Worm (Caenorhabditis elegans): ENCODE measurements around the gene tbx-35.
"Not testable (repeated sequence)": the region's sequence is repeated elsewhere in the genome, so short reads cannot be mapped to it uniquely, and the experiment has no call there.

tbx-35 gene

ce11 chrII:5537524-5537923 lies 12.3 kb upstream of the tbx-35 start, which contains the start of gene C17C3.11:
Gene C17C3.11, plus strand, starts transcription at chrII:5537824.
- TF ChIP-seq mab-5 (tag; optimal IDR thresholded peaks at IDR 0.05) (no peak), blmp-1 (tag; optimal IDR thresholded peaks at IDR 0.05) (no peak), ceh-43 (GFP tag; optimal IDR thresholded peaks at IDR 0.05) (no peak), cnd-1 (tag; optimal IDR thresholded peaks at IDR 0.05) (no peak), drap-1 (GFP tag; optimal IDR thresholded peaks at IDR 0.05) (no peak), tbx-8 (GFP tag; optimal IDR thresholded peaks at IDR 0.05) (no peak), sem-2 (GFP tag; optimal IDR thresholded peaks at IDR 0.05) (no peak), mls-2 (tag; optimal IDR thresholded peaks at IDR 0.05) (no peak)

- TF ChIP-seq ztf-11 (tag; optimal IDR thresholded peaks at IDR 0.05) (no peak), nhr-76 (tag; optimal IDR thresholded peaks at IDR 0.05) (no peak), mab-5 (tag; optimal IDR thresholded peaks at IDR 0.05) (no peak), bed-3 (GFP tag; optimal IDR thresholded peaks at IDR 0.05) (no peak), blmp-1 (tag; optimal IDR thresholded peaks at IDR 0.05) (no peak), elt-1 (tag; optimal IDR thresholded peaks at IDR 0.05; ENCODE audit: borderline replicate concordance, insufficient read depth) (no peak), zip-8 (tag; optimal IDR thresholded peaks at IDR 0.05) (no peak), unc-120 (tag; optimal IDR thresholded peaks at IDR 0.05; ENCODE audit: poor library complexity, severe bottlenecking) (no peak), mls-2 (tag; optimal IDR thresholded peaks at IDR 0.05) (no peak), lsy-2 (tag; optimal IDR thresholded peaks at IDR 0.05) (no peak), hlh-1 (tag; optimal IDR thresholded peaks at IDR 0.05) (no peak), ceh-83 (GFP tag; optimal IDR thresholded peaks at IDR 0.05) (no peak), nhr-12 (tag; optimal IDR thresholded peaks at IDR 0.05) (no peak), pha-4 (tag; optimal IDR thresholded peaks at IDR 0.05) (no peak)
Observed at ce11 chrII:5537078-5537477, 11.9 kb upstream of the tbx-35 start.

ce11 chrII:5534939-5535338 lies 9.7 kb upstream of the tbx-35 start, which contains the start of gene hlh-25:
Gene hlh-25, plus strand, starts transcription at chrII:5535239.
- TF ChIP-seq unc-120 (tag; optimal IDR thresholded peaks at IDR 0.05; ENCODE audit: poor library complexity, severe bottlenecking); ztf-11 (tag; optimal IDR thresholded peaks at IDR 0.05); blmp-1 (tag; optimal IDR thresholded peaks at IDR 0.05): not testable (repeated sequence)

DNA sequence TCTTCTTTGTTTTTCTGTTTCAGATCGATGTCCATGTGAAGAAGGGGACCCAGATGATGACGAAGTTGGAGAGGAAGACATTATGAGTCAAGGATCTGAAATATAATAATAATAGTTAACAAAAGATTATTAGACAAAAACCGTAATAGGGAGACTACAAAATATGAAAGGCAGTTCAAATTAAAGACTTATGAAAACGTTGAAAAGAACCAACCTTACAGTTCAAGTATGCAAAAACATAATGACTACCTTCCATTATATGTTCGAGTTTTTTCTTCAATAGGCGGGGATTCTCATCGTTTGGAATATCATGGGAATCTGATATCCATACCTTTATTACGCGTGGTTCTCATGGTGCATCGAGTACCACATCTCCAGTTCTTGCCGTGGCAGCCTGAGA lies 8.4 kb upstream of the tbx-35 start, which contains the start of gene hlh-26:
Gene hlh-26 (minus strand): TSS at position 101 of the 400 bp plus-strand sequence.
- TF ChIP-seq nhr-2 (tag; optimal IDR thresholded peaks at IDR 0.05) = no peak
- TF ChIP-seq tbx-8 (GFP tag; optimal IDR thresholded peaks at IDR 0.05) = no peak
- no peak for TF ChIP-seq elt-1 (tag; optimal IDR thresholded peaks at IDR 0.05; ENCODE audit: borderline replicate concordance, insufficient read depth)
- TF ChIP-seq unc-62 (GFP tag; optimal IDR thresholded peaks at IDR 0.05) = no peak
- TF ChIP-seq nhr-12 (tag; optimal IDR thresholded peaks at IDR 0.05) = no peak
- TF ChIP-seq pha-4 (tag; optimal IDR thresholded peaks at IDR 0.05) = no peak
- no peak for TF ChIP-seq zip-8 (tag; optimal IDR thresholded peaks at IDR 0.05)
- no peak for TF ChIP-seq M03D4.4 (tag; optimal IDR thresholded peaks at IDR 0.05)
- TF ChIP-seq unc-39 (tag; optimal IDR thresholded peaks at IDR 0.05) = no peak
- TF ChIP-seq lin-32 (GFP tag; optimal IDR thresholded peaks at IDR 0.05) = no peak
- no peak for TF ChIP-seq ceh-39 (tag; optimal IDR thresholded peaks at IDR 0.05)
- no peak for TF ChIP-seq hlh-1 (tag; optimal IDR thresholded peaks at IDR 0.05)

- TF ChIP-seq nhr-2 (tag; optimal IDR thresholded peaks at IDR 0.05) = no peak
- TF ChIP-seq sem-2 (GFP tag; optimal IDR thresholded peaks at IDR 0.05) = no peak
- TF ChIP-seq ceh-83 (GFP tag; optimal IDR thresholded peaks at IDR 0.05) = no peak
- no peak for TF ChIP-seq bed-3 (GFP tag; optimal IDR thresholded peaks at IDR 0.05)
- no peak for TF ChIP-seq mep-1 (tag; optimal IDR thresholded peaks at IDR 0.05)
- TF ChIP-seq mab-5 (tag; optimal IDR thresholded peaks at IDR 0.05) = no peak
- no peak for TF ChIP-seq ham-2 (GFP tag; optimal IDR thresholded peaks at IDR 0.05)
- TF ChIP-seq elt-1 (tag; optimal IDR thresholded peaks at IDR 0.05; ENCODE audit: borderline replicate concordance, insufficient read depth) = no peak
- no peak for TF ChIP-seq lin-32 (GFP tag; optimal IDR thresholded peaks at IDR 0.05)
- TF ChIP-seq lin-13 (tag; optimal IDR thresholded peaks at IDR 0.05) = no peak
Observed at ce11 chrII:5531855-5532328, 6.7 kb upstream of the tbx-35 start, which contains the start of gene C17C3.9. Gene C17C3.9, minus strand, starts transcription at chrII:5532278.

- TF ChIP-seq lin-13 (tag; optimal IDR thresholded peaks at IDR 0.05) = no peak
- TF ChIP-seq mls-2 (tag; optimal IDR thresholded peaks at IDR 0.05) = no peak
- no peak for TF ChIP-seq lin-32 (GFP tag; optimal IDR thresholded peaks at IDR 0.05)
Observed at ce11 chrII:5527841-5528240, 2.6 kb upstream of the tbx-35 start, which contains the start of gene ZK177.1. Gene ZK177.1, plus strand, starts transcription at chrII:5528141.

All from whole organism, mixed stage, embryonic.